Worm (Caenorhabditis elegans) whole organism, L4/young adult: ENCODE data around the gene F40G9.8.

Experiments
- W03F9.2 ChIP-seq: fragments of 150-350 bp; optimal IDR thresholded peaks from 2 replicates; lab custom pipeline; 2014; ENCODE audit warnings: missing biosample characterization, missing genetic modification characterization
- dao-5 ChIP-seq: sonication (generic microtip); optimal IDR thresholded peaks from 2 replicates; lab custom pipeline; 2016; ENCODE audit warnings: missing genotype, missing genetic modification characterization, moderate library complexity, missing compliant biosample characterization
- him-1 ChIP-seq: sonication (generic microtip); optimal IDR thresholded peaks from 2 replicates; lab custom pipeline; 2016; ENCODE audit warnings: missing genotype, missing genetic modification reagents, missing genetic modification characterization, missing compliant biosample characterization

ce11 chrIII:187829-188228 lies 23.2 kb upstream of the F40G9.8 start, which contains the start of gene mxl-2:
- TF ChIP-seq dao-5 (tag; lab: Kevin White, UChicago) = no peak
- TF ChIP-seq W03F9.2 (tag; lab: Kevin White, UChicago) = no peak
- TF ChIP-seq him-1 = no peak
